Fruit fly (Drosophila melanogaster) whole organism, prepupa: ENCODE results near the gene CG11085.

ENCODE experiments used
- Blimp-1 ChIP-seq: fragments of 200-800 bp; sonication (Bioruptor generic); optimal IDR thresholded peaks from 3 replicates; lab custom pipeline; 2017; ENCODE audit warnings: missing biosample characterization, missing genetic modification characterization, mild to moderate bottlenecking, moderate library complexity, missing genetic modification reagents
- CG10631 ChIP-seq: fragments of 200-800 bp; sonication (Bioruptor generic); optimal IDR thresholded peaks from 2 replicates; lab custom pipeline; 2016; ENCODE audit warnings: missing biosample characterization, missing genetic modification characterization
- CG10669 ChIP-seq: fragments of 200-800 bp; sonication (Bioruptor generic); optimal IDR thresholded peaks from 3 replicates; lab custom pipeline; 2018; ENCODE audit warnings: missing biosample characterization, mild to moderate bottlenecking, missing genetic modification characterization, moderate library complexity
- CG11902 ChIP-seq: fragments of 200-800 bp; sonication (Bioruptor generic); optimal IDR thresholded peaks from 3 replicates; lab custom pipeline; 2016; ENCODE audit warnings: missing biosample characterization, missing genetic modification characterization
- CG15336 ChIP-seq: fragments of 200-800 bp; sonication (Bioruptor generic); IDR thresholded peaks from 2 replicates; pipeline ENCODE4 v1.3.6; 2022; ENCODE audit warnings: missing biosample characterization, missing genetic modification characterization
- CG1621 ChIP-seq: fragments of 200-800 bp; sonication (Bioruptor generic); optimal IDR thresholded peaks from 3 replicates; lab custom pipeline; 2018; ENCODE audit warnings: missing biosample characterization, mild to moderate bottlenecking, missing genetic modification characterization
- CG16779 ChIP-seq: fragments of 200-800 bp; sonication (Bioruptor generic); optimal IDR thresholded peaks from 3 replicates; lab custom pipeline; 2017; ENCODE audit warnings: missing biosample characterization, mild to moderate bottlenecking, missing genetic modification characterization
- CG3032 ChIP-seq: fragments of 200-800 bp; optimal IDR thresholded peaks from 2 replicates; lab custom pipeline; 2019; ENCODE audit warnings: missing biosample characterization, mild to moderate bottlenecking, missing genetic modification characterization, moderate library complexity
- CG32006 ChIP-seq: fragments of 200-800 bp; sonication (Bioruptor generic); optimal IDR thresholded peaks from 3 replicates; lab custom pipeline; 2017; ENCODE audit warnings: missing biosample characterization, mild to moderate bottlenecking, missing genetic modification characterization
- CG34406 ChIP-seq: fragments of 200-800 bp; sonication (Bioruptor generic); optimal IDR thresholded peaks from 3 replicates; lab custom pipeline; 2016; ENCODE audit warnings: missing biosample characterization, missing genetic modification characterization
- CG3919 ChIP-seq: fragments of 200-800 bp; sonication (Bioruptor generic); optimal IDR thresholded peaks from 3 replicates; lab custom pipeline; 2016; ENCODE audit warnings: missing biosample characterization, missing genetic modification characterization
- CG4318 ChIP-seq: fragments of 200-800 bp; sonication (Bioruptor generic); optimal IDR thresholded peaks from 3 replicates; lab custom pipeline; 2017; ENCODE audit warnings: missing biosample characterization, mild to moderate bottlenecking, missing genetic modification characterization
- CG6163 ChIP-seq: fragments of 200-800 bp; sonication (Bioruptor generic); IDR thresholded peaks from 3 replicates; pipeline ENCODE4 v1.3.6; 2022; ENCODE audit warnings: missing biosample characterization, missing genetic modification characterization
- CG6276 ChIP-seq: fragments of 200-800 bp; sonication (Bioruptor generic); optimal IDR thresholded peaks from 2 replicates; lab custom pipeline; 2017; ENCODE audit warnings: missing biosample characterization, mild to moderate bottlenecking, missing genetic modification characterization
- CG6792 ChIP-seq: fragments of 200-800 bp; sonication (Bioruptor generic); optimal IDR thresholded peaks from 3 replicates; lab custom pipeline; 2016; ENCODE audit warnings: missing biosample characterization, missing genetic modification characterization
- CG6854 ChIP-seq: fragments of 200-800 bp; sonication (Bioruptor generic); optimal IDR thresholded peaks from 2 replicates; lab custom pipeline; 2017; ENCODE audit warnings: missing biosample characterization, mild to moderate bottlenecking, missing genetic modification characterization
- CG8119 ChIP-seq: fragments of 200-800 bp; sonication (Bioruptor generic); IDR thresholded peaks from 3 replicates; pipeline ENCODE4 v1.3.6; 2022; ENCODE audit warnings: missing biosample characterization, missing genetic modification characterization
- CG8319 ChIP-seq: fragments of 200-800 bp; sonication (Bioruptor generic); optimal IDR thresholded peaks from 3 replicates; lab custom pipeline; 2016; ENCODE audit warnings: missing biosample characterization, missing genetic modification characterization
- CG8632 ChIP-seq: fragments of 200-800 bp; sonication (Bioruptor generic); optimal IDR thresholded peaks from 3 replicates; lab custom pipeline; 2016; ENCODE audit warnings: missing biosample characterization, missing genetic modification characterization
- CG9139 ChIP-seq: fragments of 200-800 bp; sonication (Bioruptor generic); optimal IDR thresholded peaks from 3 replicates; lab custom pipeline; 2017; ENCODE audit warnings: missing biosample characterization, mild to moderate bottlenecking, missing genetic modification characterization
- Eip75B ChIP-seq: fragments of 200-800 bp; sonication (Bioruptor generic); optimal IDR thresholded peaks from 3 replicates; lab custom pipeline; 2016; ENCODE audit warnings: missing biosample characterization, missing genetic modification characterization
- Ets21C ChIP-seq: fragments of 200-800 bp; sonication (Bioruptor generic); optimal IDR thresholded peaks from 3 replicates; lab custom pipeline; 2016; ENCODE audit warnings: missing biosample characterization, missing genetic modification characterization
- Ets96B ChIP-seq: fragments of 200-800 bp; optimal IDR thresholded peaks from 2 replicates; lab custom pipeline; 2019; ENCODE audit warnings: missing biosample characterization, mild to moderate bottlenecking, missing genetic modification characterization, moderate library complexity
- Hr38 ChIP-seq: sonication (Bioruptor generic); optimal IDR thresholded peaks from 2 replicates; lab custom pipeline; 2016; ENCODE audit warnings: missing biosample characterization, missing genetic modification characterization
- Hr39 ChIP-seq: fragments of 200-800 bp; sonication (Bioruptor generic); optimal IDR thresholded peaks from 2 replicates; lab custom pipeline; 2016; ENCODE audit warnings: missing biosample characterization, missing genetic modification characterization
- Hr4 ChIP-seq: fragments of 200-800 bp; sonication (Bioruptor generic); optimal IDR thresholded peaks from 3 replicates; lab custom pipeline; 2016; ENCODE audit warnings: missing biosample characterization, missing genetic modification characterization
- Lpt ChIP-seq: fragments of 200-800 bp; sonication (Bioruptor generic); optimal IDR thresholded peaks from 3 replicates; lab custom pipeline; 2016; ENCODE audit warnings: missing biosample characterization, missing genetic modification characterization
- Met ChIP-seq: fragments of 200-800 bp; sonication (Bioruptor generic); optimal IDR thresholded peaks from 3 replicates; lab custom pipeline; 2016; ENCODE audit warnings: missing biosample characterization, missing genetic modification characterization
- OdsH ChIP-seq: fragments of 200-800 bp; sonication (Bioruptor generic); optimal IDR thresholded peaks from 3 replicates; lab custom pipeline; 2016; ENCODE audit warnings: missing biosample characterization, missing genetic modification characterization
- Smox ChIP-seq: fragments of 200-800 bp; sonication (Bioruptor generic); optimal IDR thresholded peaks from 3 replicates; lab custom pipeline; 2016; ENCODE audit warnings: missing biosample characterization, missing genetic modification characterization
- Sox102F ChIP-seq: fragments of 200-800 bp; sonication (Bioruptor generic); optimal IDR thresholded peaks from 2 replicates; lab custom pipeline; 2016; ENCODE audit warnings: missing biosample characterization, mild to moderate bottlenecking, missing genetic modification characterization
- Sox14 ChIP-seq: fragments of 200-800 bp; sonication (Bioruptor generic); optimal IDR thresholded peaks from 3 replicates; lab custom pipeline; 2016; ENCODE audit warnings: missing biosample characterization, missing genetic modification characterization
- achi ChIP-seq: fragments of 200-800 bp; sonication (Bioruptor generic); optimal IDR thresholded peaks from 3 replicates; lab custom pipeline; 2016; ENCODE audit warnings: missing biosample characterization, missing genetic modification characterization
- acj6 ChIP-seq: fragments of 200-800 bp; sonication (Bioruptor generic); optimal IDR thresholded peaks from 3 replicates; lab custom pipeline; 2016; ENCODE audit warnings: missing biosample characterization, missing genetic modification characterization
- cyc ChIP-seq: fragments of 200-800 bp; sonication (Bioruptor generic); optimal IDR thresholded peaks from 3 replicates; lab custom pipeline; 2016; ENCODE audit warnings: missing biosample characterization, missing genetic modification characterization
- dac ChIP-seq: fragments of 200-800 bp; sonication (Bioruptor generic); optimal IDR thresholded peaks from 2 replicates; lab custom pipeline; 2017; ENCODE audit warnings: missing biosample characterization, mild to moderate bottlenecking, missing genetic modification characterization
- eg ChIP-seq: fragments of 200-800 bp; sonication (Bioruptor generic); IDR thresholded peaks from 3 replicates; pipeline ENCODE4 v1.3.6; 2022; ENCODE audit warnings: missing biosample characterization, missing genetic modification characterization
- esn ChIP-seq: fragments of 200-800 bp; sonication (Bioruptor generic); optimal IDR thresholded peaks from 2 replicates; lab custom pipeline; 2016; ENCODE audit warnings: missing biosample characterization, mild to moderate bottlenecking, missing genetic modification characterization, moderate library complexity
- fd59A ChIP-seq: fragments of 200-800 bp; sonication (Bioruptor generic); optimal IDR thresholded peaks from 2 replicates; lab custom pipeline; 2017; ENCODE audit warnings: missing biosample characterization, mild to moderate bottlenecking, missing genetic modification characterization, missing genetic modification reagents
- fd85E ChIP-seq: fragments of 200-800 bp; sonication (Bioruptor generic); optimal IDR thresholded peaks from 3 replicates; lab custom pipeline; 2016; ENCODE audit warnings: missing biosample characterization, missing genetic modification characterization
- lz ChIP-seq: fragments of 200-800 bp; sonication (Bioruptor generic); optimal IDR thresholded peaks from 3 replicates; lab custom pipeline; 2016; ENCODE audit warnings: missing biosample characterization, missing genetic modification characterization
- net ChIP-seq: fragments of 200-800 bp; sonication (Bioruptor generic); optimal IDR thresholded peaks from 3 replicates; lab custom pipeline; 2016; ENCODE audit warnings: missing biosample characterization, missing genetic modification characterization
- pdm3 ChIP-seq: fragments of 200-800 bp; sonication (Bioruptor generic); optimal IDR thresholded peaks from 3 replicates; lab custom pipeline; 2016; ENCODE audit warnings: missing biosample characterization, missing genetic modification characterization
- salr ChIP-seq, 2 experiments: fragments of 200-800 bp; sonication (Bioruptor generic); optimal IDR thresholded peaks; 3 replicates each; lab custom pipeline; 2016 to 2018; ENCODE audit warnings: missing biosample characterization in 2 of 2, missing genetic modification characterization in 2 of 2, mild to moderate bottlenecking in 1 of 2
- spab ChIP-seq: fragments of 200-800 bp; sonication (Bioruptor generic); optimal IDR thresholded peaks from 2 replicates; lab custom pipeline; 2017; ENCODE audit warnings: missing biosample characterization, mild to moderate bottlenecking, missing genetic modification characterization, missing genetic modification reagents
- ss ChIP-seq, 2 experiments: fragments of 200-800 bp; sonication (Bioruptor generic); optimal IDR thresholded peaks; 2 replicates in 1 of 2; 3 replicates in 1 of 2; lab custom pipeline; 2017 to 2018; ENCODE audit warnings: mild to moderate bottlenecking in 2 of 2, missing biosample characterization in 2 of 2, missing genetic modification characterization in 2 of 2, moderate library complexity in 1 of 2
- svp ChIP-seq: fragments of 200-800 bp; sonication (Bioruptor generic); peaks from one replicate; lab custom pipeline; 2016; ENCODE audit warnings: missing biosample characterization, missing genetic modification characterization
- topi ChIP-seq: fragments of 200-800 bp; sonication (Bioruptor generic); optimal IDR thresholded peaks from 3 replicates; lab custom pipeline; 2016; ENCODE audit warnings: missing biosample characterization, missing genetic modification characterization
- vri ChIP-seq: fragments of 200-800 bp; sonication (Bioruptor generic); optimal IDR thresholded peaks from 3 replicates; lab custom pipeline; 2016; ENCODE audit warnings: missing biosample characterization, mild to moderate bottlenecking, missing genetic modification characterization

The CG11085 gene

DNA sequence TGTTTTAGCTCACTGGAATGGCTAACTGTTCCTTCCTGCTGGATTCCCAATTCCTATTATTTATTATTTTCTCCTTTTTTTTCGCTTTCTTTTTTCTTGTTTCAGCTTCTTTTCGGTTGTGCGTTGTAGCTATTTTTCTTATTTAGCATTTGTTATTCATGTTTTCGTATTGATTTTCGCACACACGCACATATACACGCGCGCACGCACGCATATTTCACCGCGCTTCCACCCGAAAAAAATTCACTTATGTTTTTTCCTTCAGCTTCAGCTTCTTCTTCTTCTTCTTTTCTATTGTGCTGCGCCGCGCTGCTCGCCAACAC lies 33.5 kb upstream of the CG11085 start:
- TF ChIP-seq Sox102F (no peak), CG6276 (GFP tag; lab: Kevin White, UChicago) (peak; percentile 20)

DNA sequence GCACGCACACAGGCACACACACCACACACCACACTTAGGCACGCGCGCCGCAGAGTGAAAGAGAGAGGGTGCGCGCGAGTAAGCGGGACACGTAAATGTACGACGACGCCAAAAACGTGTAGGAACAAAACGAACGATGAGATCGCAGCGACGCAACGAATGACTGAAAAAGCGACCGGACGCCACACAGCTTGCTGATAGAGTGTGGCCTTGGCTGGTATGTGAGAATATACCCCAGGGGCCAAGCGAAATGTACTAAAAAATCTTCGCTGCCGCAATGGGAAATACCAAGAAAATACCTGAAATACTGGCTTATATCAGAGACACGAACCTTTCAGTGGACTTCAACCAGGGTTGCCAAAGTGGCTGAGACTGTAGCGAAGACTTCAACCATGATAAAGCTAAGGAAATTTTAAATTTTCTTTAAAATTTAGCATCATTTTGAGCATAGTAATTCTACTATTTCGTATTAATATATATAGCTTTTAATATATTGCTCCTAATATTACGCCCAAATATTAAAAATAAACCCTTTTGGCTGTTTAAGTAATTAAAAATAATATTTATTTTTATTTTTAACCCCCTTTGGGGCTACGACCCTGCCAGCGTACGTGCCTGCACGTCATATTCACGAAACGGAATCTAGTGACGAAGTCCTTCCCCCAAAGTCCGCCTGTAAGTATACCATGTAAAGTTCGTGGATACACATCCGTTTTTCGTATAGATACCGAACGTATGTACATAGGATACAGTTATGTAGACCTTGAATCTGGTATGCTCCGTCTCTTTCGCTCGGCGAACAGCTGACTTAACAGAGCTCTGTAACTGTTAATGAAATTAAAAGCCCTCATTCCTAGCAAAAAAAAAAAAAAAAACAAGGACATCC lies 32.9 kb upstream of the CG11085 start, which contains the start of gene Pits:
Pits (minus strand) TSS at position 210 of the 886 bp plus-strand sequence.
- TF ChIP-seq CG11902, result no peak
- peak; percentile 38 for TF ChIP-seq esn (GFP tag; lab: Kevin White, UChicago)
- peak; percentile 5 for TF ChIP-seq Ets96B (tag; lab: Kevin White, UChicago)
- TF ChIP-seq CG10631 (GFP tag; lab: Kevin White, UChicago), result peak; percentile 34
- TF ChIP-seq CG6163 (GFP tag; lab: Robert Waterston, UW), result peak; percentile 66; the same call in 2 of the 3 replicates
- peak; percentile 63 for TF ChIP-seq CG9139
- TF ChIP-seq Met (GFP tag; lab: Kevin White, UChicago), result peak; percentile 44
- no peak for TF ChIP-seq Sox102F
- peak; percentile 82 for TF ChIP-seq CG6854 (GFP tag; lab: Kevin White, UChicago)
- TF ChIP-seq CG8119 (GFP tag; lab: Robert Waterston, UW), result peak; percentile 42; the same call in 1 of the 3 replicates
- peak; percentile 39 for TF ChIP-seq Eip75B
- no peak for TF ChIP-seq CG6792
- TF ChIP-seq fd85E (GFP tag; lab: Kevin White, UChicago), result no peak
- TF ChIP-seq CG1621 (tag; lab: Kevin White, UChicago), result peak; percentile 53
- TF ChIP-seq vri (GFP tag; lab: Kevin White, UChicago), result peak; percentile 72
- peak; percentile 66 for TF ChIP-seq Lpt (GFP tag; lab: Kevin White, UChicago)
- TF ChIP-seq acj6 (GFP tag; lab: Kevin White, UChicago), result peak; percentile 37
- TF ChIP-seq ss (GFP tag; optimal IDR thresholded peaks at IDR 0.05; lab: Kevin White, UChicago), result peak; percentile 36 to 79
- no peak for TF ChIP-seq pdm3 (GFP tag; lab: Kevin White, UChicago)
- no peak for TF ChIP-seq topi (GFP tag; lab: Kevin White, UChicago)
- peak; percentile 14 for TF ChIP-seq CG32006 (GFP tag; lab: Kevin White, UChicago)
- peak; percentile 19 for TF ChIP-seq OdsH (GFP tag; lab: Kevin White, UChicago)
- TF ChIP-seq fd59A (GFP tag; lab: Kevin White, UChicago), result no peak
- TF ChIP-seq CG15336, result peak; percentile 10
- TF ChIP-seq Smox (GFP tag; lab: Kevin White, UChicago), result no peak
- TF ChIP-seq CG8319 (GFP tag; lab: Kevin White, UChicago), result no peak
- TF ChIP-seq CG4318 (GFP tag; lab: Kevin White, UChicago), result peak; percentile 36
- no peak for TF ChIP-seq CG6276 (GFP tag; lab: Kevin White, UChicago)
- peak; percentile 6 for TF ChIP-seq Hr39 (GFP tag; lab: Kevin White, UChicago)
- TF ChIP-seq CG10669 (GFP tag; lab: Kevin White, UChicago), result no peak
- no peak for TF ChIP-seq CG8632 (GFP tag; lab: Kevin White, UChicago)
- no peak for TF ChIP-seq cyc (GFP tag; lab: Kevin White, UChicago)
- peak; percentile 65 for TF ChIP-seq CG16779
- TF ChIP-seq svp (GFP tag; lab: Kevin White, UChicago), result peak; percentile 72
- peak; percentile 68 for TF ChIP-seq eg
- TF ChIP-seq achi, result no peak
- peak in 1 of 2 experiments; percentile 14 for TF ChIP-seq salr (GFP tag; optimal IDR thresholded peaks at IDR 0.05; lab: Kevin White, UChicago)
- peak; percentile 15 for TF ChIP-seq Sox14 (GFP tag; lab: Kevin White, UChicago)
- peak; percentile 5 for TF ChIP-seq Ets21C (GFP tag; lab: Kevin White, UChicago)
- no peak for TF ChIP-seq dac (GFP tag; lab: Kevin White, UChicago)
- TF ChIP-seq net (GFP tag; lab: Kevin White, UChicago), result peak; percentile 11
- TF ChIP-seq Hr38 (GFP tag; lab: Kevin White, UChicago), result no peak
- no peak for TF ChIP-seq lz (GFP tag; lab: Kevin White, UChicago)
- no peak for TF ChIP-seq spab (GFP tag; lab: Kevin White, UChicago)
- TF ChIP-seq Hr4, result no peak
- TF ChIP-seq CG34406 (GFP tag; lab: Kevin White, UChicago), result no peak
- TF ChIP-seq CG3032, result peak; percentile 27
- TF ChIP-seq Blimp-1 (GFP tag; lab: Kevin White, UChicago), result no peak
- peak; percentile 59 for TF ChIP-seq CG3919 (GFP tag; lab: Kevin White, UChicago)
